Fruit fly (Drosophila melanogaster): ENCODE data around the gene CG31848.

Gene CG31848

dm6 chr2L:13290276-13291065, 24.8 kb upstream of the CG31848 start (continued):
- peak; percentile 92 for TF ChIP-seq CrebB (tag; optimal IDR thresholded peaks at IDR 0.05)
- no peak for TF ChIP-seq nmo (GFP tag; optimal IDR thresholded peaks at IDR 0.05)
- TF ChIP-seq CG6854 (GFP tag; optimal IDR thresholded peaks at IDR 0.05), result peak; percentile 75
- no peak for TF ChIP-seq CG7271 (tag; optimal IDR thresholded peaks at IDR 0.05)
- TF ChIP-seq ro (GFP tag; IDR thresholded peaks at IDR 0.05), result no peak
- TF ChIP-seq CG4282 (GFP tag; optimal IDR thresholded peaks at IDR 0.05), result no peak
- no peak for TF ChIP-seq Stat92E (GFP tag; optimal IDR thresholded peaks at IDR 0.05)
- TF ChIP-seq CG14860 (GFP tag; IDR thresholded peaks at IDR 0.05; ENCODE audit: partially characterized antibody), result no peak
- no peak for TF ChIP-seq hkb (optimal IDR thresholded peaks at IDR 0.05)
- TF ChIP-seq hkb (GFP tag; IDR thresholded peaks at IDR 0.05), result peak; percentile 68
- peak; percentile 92 for TF ChIP-seq CG2678 (tag; optimal IDR thresholded peaks at IDR 0.05)
- peak; percentile 64 for TF ChIP-seq CG11398 (GFP tag; optimal IDR thresholded peaks at IDR 0.05)
- no peak for TF ChIP-seq CG9609 (GFP tag; optimal IDR thresholded peaks at IDR 0.05)
- TF ChIP-seq pho (GFP tag; optimal IDR thresholded peaks at IDR 0.05), result peak; percentile 24
- no peak for TF ChIP-seq CG6689 (GFP tag; IDR thresholded peaks at IDR 0.05)
- TF ChIP-seq CG14667 (GFP tag; IDR thresholded peaks at IDR 0.05), result no peak
- TF ChIP-seq CG12236 (GFP tag; optimal IDR thresholded peaks at IDR 0.05), result peak; percentile 73
- 0 out of 3 replicates have a peak, but pooled peaks have one; percentile 29 for TF ChIP-seq CG16813 (GFP tag; IDR thresholded peaks at IDR 0.05; ENCODE audit: partially characterized antibody)
- peak; percentile 84 for TF ChIP-seq CG31365 (tag; optimal IDR thresholded peaks at IDR 0.05)
- TF ChIP-seq CG8765 (GFP tag; IDR thresholded peaks at IDR 0.05), result peak; percentile 20; the same call in 1 of the 2 replicates
- TF ChIP-seq BEAF-32 (GFP tag; optimal IDR thresholded peaks at IDR 0.05), result no peak
- TF ChIP-seq disco-r (GFP tag; optimal IDR thresholded peaks at IDR 0.05), result peak; percentile 65
- peak; percentile 57 for TF ChIP-seq CG18764 (GFP tag; optimal IDR thresholded peaks at IDR 0.05)
- TF ChIP-seq Fer3 (tag; optimal IDR thresholded peaks at IDR 0.05), result peak; percentile 88
- peak; percentile 11 for TF ChIP-seq CG13624 (GFP tag; optimal IDR thresholded peaks at IDR 0.05)
- peak; percentile 13; the same call in 1 of the 2 replicates for TF ChIP-seq MBD-R2 (GFP tag; IDR thresholded peaks at IDR 0.05)
- TF ChIP-seq CG4424 (GFP tag; optimal IDR thresholded peaks at IDR 0.05), result no peak
- TF ChIP-seq H2.0 (GFP tag; IDR thresholded peaks at IDR 0.05), result peak; percentile 47; the same call in 1 of the 2 replicates
- TF ChIP-seq stc (GFP tag; IDR thresholded peaks at IDR 0.05), result no peak; the same call in 1 of the 2 replicates
- no peak for TF ChIP-seq prd (optimal IDR thresholded peaks at IDR 0.05)
- peak; percentile 24; the same call in 1 of the 3 replicates for TF ChIP-seq prd (GFP tag; IDR thresholded peaks at IDR 0.05)
- TF ChIP-seq cwo (GFP tag; optimal IDR thresholded peaks at IDR 0.05), result peak; percentile 26
- TF ChIP-seq CG17385 (GFP tag; optimal IDR thresholded peaks at IDR 0.05), result peak; percentile 81
- TF ChIP-seq H15 (GFP tag; IDR thresholded peaks at IDR 0.05), result no peak
- TF ChIP-seq CG15601 (tag; optimal IDR thresholded peaks at IDR 0.05), result peak; percentile 89
- TF ChIP-seq ems (GFP tag; optimal IDR thresholded peaks at IDR 0.05), result peak; percentile 29
- no peak for TF ChIP-seq mld (GFP tag; IDR thresholded peaks at IDR 0.05; ENCODE audit: partially characterized antibody)
- no peak for TF ChIP-seq gcm2 (GFP tag; optimal IDR thresholded peaks at IDR 0.05)
- peak; percentile 39; the same call in 1 of the 3 replicates for TF ChIP-seq C15 (GFP tag; IDR thresholded peaks at IDR 0.05)
- TF ChIP-seq CG10654 (GFP tag; optimal IDR thresholded peaks at IDR 0.05), result peak; percentile 16
- TF ChIP-seq TFAM (GFP tag; optimal IDR thresholded peaks at IDR 0.05), result no peak
- peak; percentile 65 for TF ChIP-seq GATAe (GFP tag; conservative IDR thresholded peaks at IDR 0.05)
- peak; percentile 15 for TF ChIP-seq CG17829 (tag; optimal IDR thresholded peaks at IDR 0.05)
- TF ChIP-seq ssp (GFP tag; IDR thresholded peaks at IDR 0.05), result no peak
- peak; percentile 33 for TF ChIP-seq bab2 (GFP tag; optimal IDR thresholded peaks at IDR 0.05)
- peak; percentile 19; the same call in 1 of the 2 replicates for TF ChIP-seq al (GFP tag; IDR thresholded peaks at IDR 0.05)
- TF ChIP-seq Chrac-16 (GFP tag; optimal IDR thresholded peaks at IDR 0.05), result no peak
- peak; percentile 50 for TF ChIP-seq CG8388 (GFP tag; optimal IDR thresholded peaks at IDR 0.05)
- peak; percentile 64 for TF ChIP-seq CG10274 (GFP tag; optimal IDR thresholded peaks at IDR 0.05)
